Worm (Caenorhabditis elegans) whole organism, mixed stage, embryonic: ENCODE measurements around the gene F20A1.4.

Source experiments
- M03D4.4 ChIP-seq: sonication (generic microtip); optimal IDR thresholded peaks from 2 replicates; lab custom pipeline; 2017; ENCODE audit warnings: mild to moderate bottlenecking, missing genetic modification characterization, missing compliant biosample characterization
- bed-3 ChIP-seq: fragments of 200-800 bp; sonication (Bioruptor generic); optimal IDR thresholded peaks from 3 replicates; lab custom pipeline; 2018; ENCODE audit warnings: mild to moderate bottlenecking, missing genetic modification characterization, moderate library complexity, missing compliant biosample characterization
- blmp-1 ChIP-seq: fragments of 150-350 bp; optimal IDR thresholded peaks from 2 replicates; lab custom pipeline; 2014; ENCODE audit warnings: missing biosample characterization, missing genetic modification characterization
- ceh-39 ChIP-seq: fragments of 150-350 bp; optimal IDR thresholded peaks from 2 replicates; lab custom pipeline; 2014; ENCODE audit warnings: missing biosample characterization, missing genetic modification characterization
- ceh-43 ChIP-seq: fragments of 200-800 bp; sonication (Bioruptor generic); optimal IDR thresholded peaks from 2 replicates; lab custom pipeline; 2018; ENCODE audit warnings: mild to moderate bottlenecking, missing genetic modification characterization, moderate library complexity, missing compliant biosample characterization
- ceh-83 ChIP-seq: fragments of 200-800 bp; sonication (Bioruptor generic); optimal IDR thresholded peaks from 2 replicates; lab custom pipeline; 2018; ENCODE audit warnings: mild to moderate bottlenecking, missing genetic modification characterization, missing compliant biosample characterization
- ces-1 ChIP-seq: fragments of 150-350 bp; optimal IDR thresholded peaks from 2 replicates; lab custom pipeline; 2014; ENCODE audit warnings: missing biosample characterization, missing genetic modification reagents, missing genetic modification characterization
- cnd-1 ChIP-seq: fragments of 200-800 bp; sonication (Bioruptor generic); optimal IDR thresholded peaks from 2 replicates; lab custom pipeline; 2018; ENCODE audit warnings: mild to moderate bottlenecking, missing genetic modification characterization, missing compliant biosample characterization
- elt-1 ChIP-seq: sonication (generic microtip); optimal IDR thresholded peaks from 2 replicates; lab custom pipeline; 2017; ENCODE audit warnings: missing genetic modification characterization, mild to moderate bottlenecking, missing compliant biosample characterization, antibody characterized with exemption, moderate library complexity, borderline replicate concordance; ENCODE audit not compliant: insufficient read depth
- elt-3 ChIP-seq: fragments of 150-350 bp; optimal IDR thresholded peaks from 2 replicates; lab custom pipeline; 2014; ENCODE audit warnings: missing biosample characterization, missing genetic modification characterization
- flh-1 ChIP-seq: fragments of 200-800 bp; sonication (Bioruptor generic); optimal IDR thresholded peaks from 2 replicates; lab custom pipeline; 2018; ENCODE audit warnings: mild to moderate bottlenecking, missing genetic modification characterization, moderate library complexity, missing compliant biosample characterization
- ham-2 ChIP-seq: fragments of 200-800 bp; sonication (Bioruptor generic); optimal IDR thresholded peaks from 2 replicates; lab custom pipeline; 2018; ENCODE audit warnings: mild to moderate bottlenecking, missing genetic modification characterization, missing compliant biosample characterization
- hlh-1 ChIP-seq: fragments of 150-350 bp; optimal IDR thresholded peaks from 2 replicates; lab custom pipeline; 2014; ENCODE audit warnings: missing biosample characterization, missing genetic modification reagents, missing genetic modification characterization
- lin-13 ChIP-seq: fragments of 150-350 bp; optimal IDR thresholded peaks from 2 replicates; lab custom pipeline; 2014; ENCODE audit warnings: missing biosample characterization, missing genetic modification characterization
- lin-32 ChIP-seq: fragments of 200-800 bp; sonication (Bioruptor generic); optimal IDR thresholded peaks from 2 replicates; lab custom pipeline; 2018; ENCODE audit warnings: mild to moderate bottlenecking, missing genetic modification characterization, missing compliant biosample characterization
- mep-1 ChIP-seq: fragments of 150-350 bp; optimal IDR thresholded peaks from 2 replicates; lab custom pipeline; 2017; ENCODE audit warnings: missing biosample characterization, missing genetic modification reagents, missing genetic modification characterization, inconsistent platforms
- mls-2 ChIP-seq: sonication (generic microtip); optimal IDR thresholded peaks from 2 replicates; lab custom pipeline; 2016; ENCODE audit warnings: mild to moderate bottlenecking, missing genetic modification characterization, moderate library complexity, missing compliant biosample characterization
- nhr-12 ChIP-seq: fragments of 150-350 bp; optimal IDR thresholded peaks from 2 replicates; lab custom pipeline; 2014; ENCODE audit warnings: missing biosample characterization, missing genetic modification characterization
- nhr-237 ChIP-seq: fragments of 150-350 bp; optimal IDR thresholded peaks from 2 replicates; lab custom pipeline; 2014; ENCODE audit warnings: missing biosample characterization, missing genetic modification characterization
- nhr-28 ChIP-seq: fragments of 150-350 bp; optimal IDR thresholded peaks from 2 replicates; lab custom pipeline; 2014; ENCODE audit warnings: missing biosample characterization, missing genetic modification characterization
- nhr-76 ChIP-seq: sonication (generic microtip); optimal IDR thresholded peaks from 2 replicates; lab custom pipeline; 2017; ENCODE audit warnings: missing biosample characterization, missing genetic modification characterization
- pha-4 ChIP-seq: fragments of 150-350 bp; optimal IDR thresholded peaks from 2 replicates; lab custom pipeline; 2018; ENCODE audit warnings: missing biosample characterization, missing genetic modification reagents, missing genetic modification characterization
- sem-2 ChIP-seq: fragments of 200-800 bp; sonication (Bioruptor generic); optimal IDR thresholded peaks from 2 replicates; lab custom pipeline; 2018; ENCODE audit warnings: mild to moderate bottlenecking, missing genetic modification characterization, missing compliant biosample characterization
- snpc-4 ChIP-seq: fragments of 150-350 bp; optimal IDR thresholded peaks from 2 replicates; lab custom pipeline; 2014; ENCODE audit warnings: missing biosample characterization, missing genetic modification characterization
- sptf-1 ChIP-seq: sonication (generic microtip); optimal IDR thresholded peaks from 2 replicates; lab custom pipeline; 2017; ENCODE audit warnings: mild to moderate bottlenecking, missing genetic modification characterization, moderate library complexity, missing compliant biosample characterization
- tbx-8 ChIP-seq: fragments of 200-800 bp; sonication (Bioruptor generic); optimal IDR thresholded peaks from 2 replicates; lab custom pipeline; 2018; ENCODE audit warnings: mild to moderate bottlenecking, missing genetic modification characterization, moderate library complexity, missing compliant biosample characterization
- unc-120 ChIP-seq: sonication (generic microtip); optimal IDR thresholded peaks from 2 replicates; lab custom pipeline; 2017; ENCODE audit warnings: missing genetic modification characterization, missing compliant biosample characterization; ENCODE audit not compliant: poor library complexity, severe bottlenecking
- unc-39 ChIP-seq: fragments of 150-350 bp; optimal IDR thresholded peaks from 2 replicates; lab custom pipeline; 2014; ENCODE audit warnings: missing biosample characterization, missing genetic modification characterization
- unc-62 ChIP-seq: fragments of 150-350 bp; optimal IDR thresholded peaks from 2 replicates; lab custom pipeline; 2014; ENCODE audit warnings: missing biosample characterization, missing genetic modification reagents, missing genetic modification characterization
- zip-8 ChIP-seq: fragments of 150-350 bp; optimal IDR thresholded peaks from 2 replicates; lab custom pipeline; 2014; ENCODE audit warnings: missing biosample characterization, missing genetic modification characterization
- ztf-11 ChIP-seq: fragments of 150-350 bp; optimal IDR thresholded peaks from 2 replicates; lab custom pipeline; 2014; ENCODE audit warnings: missing biosample characterization, missing genetic modification characterization

Gene F20A1.4

DNA sequence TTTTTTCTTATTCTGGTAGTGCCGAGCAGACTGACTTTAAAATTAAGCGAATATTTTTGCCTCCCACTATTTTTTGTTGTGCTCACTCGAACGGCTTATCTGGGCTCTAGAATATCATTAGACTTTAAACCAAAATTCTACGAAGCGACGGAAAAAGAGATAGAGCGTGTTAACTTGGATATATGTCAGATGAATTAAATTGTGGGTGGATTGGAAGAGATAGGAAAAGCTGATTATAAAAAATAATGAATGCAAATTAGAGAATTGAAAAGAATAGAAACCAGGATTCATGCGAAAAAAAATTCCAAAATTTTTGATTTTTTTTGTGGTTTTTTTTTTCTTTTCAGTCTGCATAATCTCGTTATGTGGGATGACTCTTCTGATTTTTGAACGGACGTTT lies at the start of gene F20A1.4:
F20A1.4 (minus strand) TSS at position 101 of the 400 bp plus-strand sequence.
- no peak for TF ChIP-seq ceh-43 (GFP tag; lab: Kevin White, UChicago)
- no peak for TF ChIP-seq zip-8 (tag; lab: Kevin White, UChicago)
- TF ChIP-seq blmp-1 (tag; lab: Kevin White, UChicago) = no peak
- TF ChIP-seq unc-39 = no peak
- TF ChIP-seq bed-3 = no peak
- TF ChIP-seq elt-3 (tag; lab: Kevin White, UChicago) = no peak
- no peak for TF ChIP-seq mep-1 (tag; lab: Kevin White, UChicago)
- no peak for TF ChIP-seq nhr-237 (tag; lab: Kevin White, UChicago)
- no peak for TF ChIP-seq lin-32
- no peak for TF ChIP-seq M03D4.4
- no peak for TF ChIP-seq flh-1 (GFP tag; lab: Kevin White, UChicago)
- no peak for TF ChIP-seq snpc-4

- no peak for TF ChIP-seq sem-2 (GFP tag; lab: Kevin White, UChicago)
- no peak for TF ChIP-seq snpc-4
- no peak for TF ChIP-seq mls-2 (tag; lab: Kevin White, UChicago)
- no peak for TF ChIP-seq elt-3 (tag; lab: Kevin White, UChicago)
- no peak for TF ChIP-seq ceh-43 (GFP tag; lab: Kevin White, UChicago)
- TF ChIP-seq bed-3 = no peak
- TF ChIP-seq lin-13 = no peak
- TF ChIP-seq nhr-237 (tag; lab: Kevin White, UChicago) = no peak
- TF ChIP-seq, all 35 proteins: peak for 0
These were observed 47.9 kb upstream of the F20A1.4 start for ce11 chrV:7069605-7070004.

DNA sequence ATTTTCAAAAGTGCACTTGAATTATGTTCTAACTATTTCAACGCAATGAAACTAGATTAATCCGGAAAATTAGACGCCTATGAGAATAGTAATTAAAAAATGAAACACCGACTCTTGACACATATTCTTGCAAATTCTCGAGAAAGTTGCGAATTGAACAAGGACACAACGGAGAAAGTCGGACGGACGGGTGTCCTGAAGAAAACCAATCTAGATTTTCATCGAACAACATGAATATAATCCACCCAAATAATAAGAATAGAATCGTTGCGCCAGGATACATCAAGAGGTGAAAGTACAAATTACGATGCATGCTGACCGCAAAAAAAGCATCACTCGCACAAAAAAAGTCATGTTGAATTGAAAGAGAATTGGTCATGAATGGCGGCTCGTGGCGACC lies 47.2 kb upstream of the F20A1.4 start:
- TF ChIP-seq zip-8 (tag; lab: Kevin White, UChicago) = no peak
- no peak for TF ChIP-seq ceh-83
- TF ChIP-seq pha-4 (tag; lab: Kevin White, UChicago) = no peak
- no peak for TF ChIP-seq mls-2 (tag; lab: Kevin White, UChicago)
- no peak for TF ChIP-seq unc-120 (tag; lab: Kevin White, UChicago)
- no peak for TF ChIP-seq snpc-4
- TF ChIP-seq nhr-12 (tag; lab: Kevin White, UChicago) = no peak
- TF ChIP-seq elt-3 (tag; lab: Kevin White, UChicago) = no peak
- no peak for TF ChIP-seq hlh-1 (tag; lab: Kevin White, UChicago)
- no peak for TF ChIP-seq blmp-1 (tag; lab: Kevin White, UChicago)
- no peak for TF ChIP-seq nhr-28 (tag; lab: Kevin White, UChicago)
- no peak for TF ChIP-seq unc-39
- TF ChIP-seq ces-1 (GFP tag; lab: Kevin White, UChicago) = no peak
- TF ChIP-seq bed-3 = no peak
- no peak for TF ChIP-seq tbx-8 (GFP tag; lab: Kevin White, UChicago)
- no peak for TF ChIP-seq ztf-11 (tag; lab: Kevin White, UChicago)
- no peak for TF ChIP-seq cnd-1 (tag; lab: Kevin White, UChicago)
- TF ChIP-seq ceh-39 (tag; lab: Kevin White, UChicago) = no peak

DNA sequence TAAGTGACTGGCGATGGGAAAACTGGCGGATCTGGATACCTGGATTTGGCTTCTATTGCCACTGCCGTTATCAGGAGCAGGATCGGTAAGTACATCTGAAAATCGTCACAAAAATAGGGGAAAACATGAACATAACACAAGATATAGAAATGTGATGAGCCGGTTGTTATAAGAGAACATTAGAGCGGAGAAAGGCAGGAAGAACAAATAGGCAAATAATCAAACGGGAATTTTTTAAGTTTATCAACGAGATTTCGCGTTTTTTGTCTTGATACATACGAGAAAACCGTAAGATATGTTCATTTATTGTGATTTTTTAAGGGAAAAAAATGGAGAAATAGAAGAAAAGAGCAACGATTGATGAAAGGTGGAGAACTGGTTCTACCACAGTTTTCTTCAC lies 43.6 kb upstream of the F20A1.4 start, which contains the start of gene Y57E12AR.1:
Y57E12AR.1 (minus strand) TSS at position 101 of the 400 bp plus-strand sequence.
- TF ChIP-seq sptf-1 (tag; lab: Kevin White, UChicago) (no peak), unc-120 (tag; lab: Kevin White, UChicago) (no peak), nhr-28 (tag; lab: Kevin White, UChicago) (no peak), lin-32 (no peak), ztf-11 (tag; lab: Kevin White, UChicago) (no peak), unc-39 (no peak), nhr-76 (tag; lab: Kevin White, UChicago) (no peak), ces-1 (GFP tag; lab: Kevin White, UChicago) (no peak), tbx-8 (GFP tag; lab: Kevin White, UChicago) (no peak), unc-62 (GFP tag; lab: Kevin White, UChicago) (no peak), blmp-1 (tag; lab: Kevin White, UChicago) (no peak), elt-3 (tag; lab: Kevin White, UChicago) (no peak), nhr-12 (tag; lab: Kevin White, UChicago) (no peak), zip-8 (tag; lab: Kevin White, UChicago) (no peak), elt-1 (no peak), flh-1 (GFP tag; lab: Kevin White, UChicago) (no peak), ham-2 (GFP tag; lab: Kevin White, UChicago) (no peak), cnd-1 (tag; lab: Kevin White, UChicago) (no peak)
